Worm (Caenorhabditis elegans): ENCODE measurements around the gene C45B2.3.
A peak's percentile ranks its signal among the peaks of the same experiment; 100 is the strongest.

Gene C45B2.3

ce11 chrX:6087676-6088075, 4.9 kb downstream of the C45B2.3 start, which contains the start of gene C45B2.8:
C45B2.8 (plus strand) TSS chrX:6087976.
- TF ChIP-seq fkh-2 (tag; optimal IDR thresholded peaks at IDR 0.05) (no peak), unc-39 (tag; optimal IDR thresholded peaks at IDR 0.05) (no peak), snpc-4 (tag; optimal IDR thresholded peaks at IDR 0.05) (no peak), nhr-28 (tag; optimal IDR thresholded peaks at IDR 0.05) (no peak), mdl-1 (tag; optimal IDR thresholded peaks at IDR 0.05) (no peak), ceh-9 (tag; optimal IDR thresholded peaks at IDR 0.05) (no peak), lsy-12 (tag; optimal IDR thresholded peaks at IDR 0.05) (no peak), tbx-2 (tag; optimal IDR thresholded peaks at IDR 0.05) (no peak), R02D3.7 (tag; optimal IDR thresholded peaks at IDR 0.05) (no peak), aly-2 (tag; optimal IDR thresholded peaks at IDR 0.05) (no peak), nfya-1 (tag; optimal IDR thresholded peaks at IDR 0.05; ENCODE audit: insufficient read depth) (no peak), sea-2 (GFP tag; optimal IDR thresholded peaks at IDR 0.05) (no peak), elt-1 (tag; optimal IDR thresholded peaks at IDR 0.05) (no peak), pqm-1 (tag; optimal IDR thresholded peaks at IDR 0.05) (no peak)

- TF ChIP-seq skn-1 (tag; optimal IDR thresholded peaks at IDR 0.05) = peak; percentile 13
- no peak for TF ChIP-seq nhr-28 (tag; optimal IDR thresholded peaks at IDR 0.05)
- TF ChIP-seq nhr-43 (tag; optimal IDR thresholded peaks at IDR 0.05; ENCODE audit: poor library complexity, severe bottlenecking) = peak; percentile 68
- peak; percentile 78 for TF ChIP-seq fos-1 (tag; optimal IDR thresholded peaks at IDR 0.05)
- TF ChIP-seq ceh-28 (tag; optimal IDR thresholded peaks at IDR 0.05) = peak; percentile 63
- peak; percentile 29 for TF ChIP-seq pqm-1 (tag; optimal IDR thresholded peaks at IDR 0.05)
- TF ChIP-seq elt-1 (tag; optimal IDR thresholded peaks at IDR 0.05) = no peak
- no peak for TF ChIP-seq elt-3 (tag; optimal IDR thresholded peaks at IDR 0.05)
- peak; percentile 41 for TF ChIP-seq nhr-23 (tag; optimal IDR thresholded peaks at IDR 0.05)
- TF ChIP-seq lsy-12 (tag; optimal IDR thresholded peaks at IDR 0.05) = peak; percentile 62
- peak; percentile 33 for TF ChIP-seq elt-2 (tag; optimal IDR thresholded peaks at IDR 0.05)
- TF ChIP-seq nhr-77 (tag; optimal IDR thresholded peaks at IDR 0.05) = peak; percentile 36
- peak; percentile 58 for TF ChIP-seq aly-2 (tag; optimal IDR thresholded peaks at IDR 0.05)
Measured at ce11 chrX:6088718-6089117, 6.0 kb downstream of the C45B2.3 start.

ce11 chrX:6090779-6091178, 8.0 kb downstream of the C45B2.3 start:
- no peak for TF ChIP-seq ceh-82 (tag; optimal IDR thresholded peaks at IDR 0.05)
- TF ChIP-seq pha-4 (tag; optimal IDR thresholded peaks at IDR 0.05) = peak; percentile 56

DNA sequence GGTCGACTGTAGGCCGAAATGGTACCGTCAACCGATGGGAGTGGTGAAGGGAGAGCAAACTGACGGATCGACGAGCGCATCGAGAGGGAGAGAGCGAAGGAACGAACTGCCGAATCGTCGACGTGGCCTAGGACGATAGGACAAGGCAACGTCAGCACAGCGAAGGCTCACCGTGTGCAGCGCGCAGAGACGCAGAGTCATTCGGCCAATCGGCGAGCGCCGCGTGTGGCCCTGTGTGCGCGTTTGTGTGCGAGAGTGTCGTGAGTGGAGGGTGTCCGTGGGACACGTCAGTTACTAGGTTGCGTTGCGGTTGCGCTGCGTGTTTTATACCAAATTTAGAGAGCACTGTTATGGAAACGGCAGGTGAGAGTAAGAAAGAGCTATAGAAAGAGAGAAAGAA, 9.2 kb downstream of the C45B2.3 start, which contains the start of gene hsp-3:
Gene hsp-3 (minus strand): TSS at position 158 of the 400 bp plus-strand sequence.
- TF ChIP-seq fkh-10 (GFP tag; optimal IDR thresholded peaks at IDR 0.05) (peak; percentile 28), elt-2 (tag; optimal IDR thresholded peaks at IDR 0.05) (peak; percentile 97), ZK546.5 (tag; optimal IDR thresholded peaks at IDR 0.05) (no peak), R02D3.7 (tag; optimal IDR thresholded peaks at IDR 0.05) (peak; percentile 80), aly-2 (tag; optimal IDR thresholded peaks at IDR 0.05) (no peak), mml-1 (tag; optimal IDR thresholded peaks at IDR 0.05) (peak; percentile 18), elt-1 (tag; optimal IDR thresholded peaks at IDR 0.05) (peak; percentile 57), pqm-1 (tag; optimal IDR thresholded peaks at IDR 0.05) (peak; percentile 89), egl-5 (tag; optimal IDR thresholded peaks at IDR 0.05) (peak; percentile 77), unc-39 (tag; optimal IDR thresholded peaks at IDR 0.05) (no peak), daf-12 (tag; optimal IDR thresholded peaks at IDR 0.05) (no peak), lin-15B (tag; optimal IDR thresholded peaks at IDR 0.05) (peak; percentile 95), unc-62 (GFP tag; optimal IDR thresholded peaks at IDR 0.05) (peak; percentile 84), nhr-25 (tag; optimal IDR thresholded peaks at IDR 0.05) (peak; percentile 99), pha-4 (tag; optimal IDR thresholded peaks at IDR 0.05) (peak; percentile 95), nhr-11 (tag; optimal IDR thresholded peaks at IDR 0.05) (peak; percentile 88), tbx-2 (tag; optimal IDR thresholded peaks at IDR 0.05) (peak; percentile 86), nhr-28 (tag; optimal IDR thresholded peaks at IDR 0.05) (no peak), nhr-67 (tag; optimal IDR thresholded peaks at IDR 0.05) (no peak), snpc-4 (tag; optimal IDR thresholded peaks at IDR 0.05) (peak; percentile 59), ztf-11 (tag; optimal IDR thresholded peaks at IDR 0.05) (peak; percentile 47), nhr-76 (tag; optimal IDR thresholded peaks at IDR 0.05) (peak; percentile 34), ceh-28 (tag; optimal IDR thresholded peaks at IDR 0.05) (peak; percentile 89), ztf-4 (tag; optimal IDR thresholded peaks at IDR 0.05) (peak; percentile 75), nhr-77 (tag; optimal IDR thresholded peaks at IDR 0.05) (peak; percentile 59), skn-1 (tag; optimal IDR thresholded peaks at IDR 0.05) (peak; percentile 95), hmg-11 (tag; optimal IDR thresholded peaks at IDR 0.05) (peak; percentile 94), ama-1 (optimal IDR thresholded peaks at IDR 0.05) (peak; percentile 78), lsy-12 (tag; optimal IDR thresholded peaks at IDR 0.05) (peak; percentile 99), sea-2 (GFP tag; optimal IDR thresholded peaks at IDR 0.05) (peak; percentile 37), nhr-12 (tag; optimal IDR thresholded peaks at IDR 0.05) (no peak), ceh-9 (tag; optimal IDR thresholded peaks at IDR 0.05) (no peak), mdl-1 (tag; optimal IDR thresholded peaks at IDR 0.05) (peak; percentile 66), zag-1 (tag; optimal IDR thresholded peaks at IDR 0.05) (no peak), ceh-82 (tag; optimal IDR thresholded peaks at IDR 0.05) (peak; percentile 81), nhr-43 (tag; optimal IDR thresholded peaks at IDR 0.05; ENCODE audit: poor library complexity, severe bottlenecking) (peak; percentile 88), nhr-23 (tag; optimal IDR thresholded peaks at IDR 0.05) (peak; percentile 96), nhr-237 (tag; optimal IDR thresholded peaks at IDR 0.05) (no peak), egl-27 (tag; optimal IDR thresholded peaks at IDR 0.05) (peak; percentile 52), elt-3 (tag; optimal IDR thresholded peaks at IDR 0.05) (peak in 2 of 3 experiments; percentile 30 to 87), eor-1 (tag; optimal IDR thresholded peaks at IDR 0.05) (no peak), fos-1 (tag; optimal IDR thresholded peaks at IDR 0.05) (peak; percentile 40)

Measured in whole organism, L3 larva.